Worm (Caenorhabditis elegans): ENCODE measurements around the gene T14E8.2.

DNA sequence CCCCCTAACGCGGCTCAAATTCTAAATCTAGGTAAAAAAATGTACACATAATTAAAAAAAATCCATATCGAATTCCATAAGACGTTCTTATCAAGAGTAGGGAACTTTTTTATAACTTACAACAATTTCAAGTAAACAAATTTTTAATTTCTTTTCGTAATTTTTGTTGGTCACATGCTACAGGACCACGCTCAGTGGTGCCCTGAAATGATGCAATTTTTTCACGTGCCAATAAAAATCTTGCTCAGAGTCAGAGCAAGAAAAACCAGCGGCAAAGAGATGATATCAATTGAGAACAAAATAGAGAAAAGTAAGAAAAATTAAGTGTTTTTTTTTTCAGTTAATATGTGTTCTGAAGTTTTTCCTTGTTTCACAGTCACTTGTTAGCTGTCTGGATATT lies 10.9 kb upstream of the T14E8.2 start:
- TF ChIP-seq egl-27 (tag; optimal IDR thresholded peaks at IDR 0.05) (no peak), mdl-1 (tag; optimal IDR thresholded peaks at IDR 0.05) (no peak), zag-1 (tag; optimal IDR thresholded peaks at IDR 0.05) (no peak), pqm-1 (tag; optimal IDR thresholded peaks at IDR 0.05) (no peak)

Data from whole organism, L1 larva.